Fruit fly (Drosophila melanogaster): ENCODE data around the gene btl.

btl gene

dm6 chr3L:14037655-14038644 is 37.6 kb upstream of the btl start (continued):
- TF ChIP-seq CG18262 (tag; optimal IDR thresholded peaks at IDR 0.05) (no peak), pita (GFP tag; optimal IDR thresholded peaks at IDR 0.05) (no peak), CHES-1-like (GFP tag; optimal IDR thresholded peaks at IDR 0.05) (peak; percentile 49), gsb-n (tag; optimal IDR thresholded peaks at IDR 0.05) (no peak), CG9817 (tag; optimal IDR thresholded peaks at IDR 0.05) (no peak), ind (GFP tag; optimal IDR thresholded peaks at IDR 0.05) (no peak), CG11247 (GFP tag; IDR thresholded peaks at IDR 0.05) (no peak), Taf1 (GFP tag; IDR thresholded peaks at IDR 0.05) (no peak), CG10543 (GFP tag; optimal IDR thresholded peaks at IDR 0.05) (peak; percentile 12), B-H2 (GFP tag; optimal IDR thresholded peaks at IDR 0.05) (no peak), slbo (GFP tag; IDR thresholded peaks at IDR 0.05) (peak; percentile 6; the same call in 1 of the 2 replicates), gcm2 (GFP tag; optimal IDR thresholded peaks at IDR 0.05) (no peak), CG3726 (GFP tag; IDR thresholded peaks at IDR 0.05) (no peak), CG11093 (GFP tag; IDR thresholded peaks at IDR 0.05) (no peak), Atf3 (GFP tag; optimal IDR thresholded peaks at IDR 0.05) (no peak), chm (GFP tag; IDR thresholded peaks at IDR 0.05) (peak; percentile 43; the same call in 1 of the 2 replicates), CG12942 (GFP tag; optimal IDR thresholded peaks at IDR 0.05) (no peak), CG12391 (tag; optimal IDR thresholded peaks at IDR 0.05) (no peak), kni (GFP tag; optimal IDR thresholded peaks at IDR 0.05) (peak; percentile 45), Asciz (GFP tag; optimal IDR thresholded peaks at IDR 0.05) (no peak), nerfin-1 (tag; optimal IDR thresholded peaks at IDR 0.05) (peak; percentile 37), lmd (GFP tag; IDR thresholded peaks at IDR 0.05) (no peak), her (GFP tag; optimal IDR thresholded peaks at IDR 0.05) (no peak), pros (GFP tag; optimal IDR thresholded peaks at IDR 0.05) (no peak), BtbVII (GFP tag; optimal IDR thresholded peaks at IDR 0.05) (no peak), CG6254 (GFP tag; optimal IDR thresholded peaks at IDR 0.05) (no peak), Drgx (GFP tag; IDR thresholded peaks at IDR 0.05) (peak; percentile 54; the same call in 1 of the 2 replicates), nerfin-2 (GFP tag; IDR thresholded peaks at IDR 0.05; ENCODE audit: partially characterized antibody) (no peak), klu (GFP tag; IDR thresholded peaks at IDR 0.05) (no peak), bigmax (GFP tag; optimal IDR thresholded peaks at IDR 0.05) (peak; percentile 97), CG6689 (GFP tag; IDR thresholded peaks at IDR 0.05) (no peak), schlank (tag; optimal IDR thresholded peaks at IDR 0.05) (no peak), fd3F (GFP tag; optimal IDR thresholded peaks at IDR 0.05) (peak; percentile 19), CG3407 (GFP tag; optimal IDR thresholded peaks at IDR 0.05) (no peak), peb (GFP tag; IDR thresholded peaks at IDR 0.05) (no peak), D19B (GFP tag; optimal IDR thresholded peaks at IDR 0.05) (peak; percentile 23), otp (GFP tag; IDR thresholded peaks at IDR 0.05) (no peak), kay (GFP tag; optimal IDR thresholded peaks at IDR 0.05) (peak; percentile 35), luna (GFP tag; optimal IDR thresholded peaks at IDR 0.05) (no peak), sd (tag; optimal IDR thresholded peaks at IDR 0.05) (peak; percentile 13), Sox100B (GFP tag; optimal IDR thresholded peaks at IDR 0.05) (no peak), ssp (GFP tag; IDR thresholded peaks at IDR 0.05) (no peak), CG3995 (GFP tag; optimal IDR thresholded peaks at IDR 0.05) (no peak), CG14014 (GFP tag; IDR thresholded peaks at IDR 0.05) (peak; percentile 31; the same call in 1 of the 2 replicates), gem (tag; optimal IDR thresholded peaks at IDR 0.05) (no peak), CG32772 (GFP tag; IDR thresholded peaks at IDR 0.05) (no peak), run (tag; optimal IDR thresholded peaks at IDR 0.05) (no peak), Six4 (GFP tag; optimal IDR thresholded peaks at IDR 0.05) (no peak), sob (GFP tag; IDR thresholded peaks at IDR 0.05) (peak; percentile 35; the same call in 1 of the 2 replicates)
